Worm (Caenorhabditis elegans) whole organism, L4 larva: ENCODE data around the gene K01A2.10.

Source experiments
- D1046.2 ChIP-seq: fragments of 200-800 bp; sonication (Bioruptor generic); IDR thresholded peaks from 2 replicates; pipeline ENCODE4 v1.3.6; 2022; ENCODE audit warnings: missing genetic modification characterization, missing compliant biosample characterization
- F26F4.8 ChIP-seq: fragments of 200-800 bp; sonication (Bioruptor generic); conservative IDR thresholded peaks from 2 replicates; pipeline ENCODE4 v1.3.6; 2022; ENCODE audit warnings: missing genetic modification characterization, missing compliant biosample characterization
- F44E2.7 ChIP-seq: fragments of 200-800 bp; sonication (Bioruptor generic); IDR thresholded peaks from 2 replicates; pipeline ENCODE4 v2.1.2; 2022; ENCODE audit warnings: missing genetic modification characterization, missing compliant biosample characterization
- F49E8.2 ChIP-seq: sonication (generic microtip); optimal IDR thresholded peaks from 2 replicates; lab custom pipeline; 2016; ENCODE audit warnings: missing compliant biosample characterization, mild to moderate bottlenecking, missing genetic modification characterization, borderline replicate concordance
- T20F7.1 ChIP-seq: fragments of 200-800 bp; sonication (Bioruptor generic); optimal IDR thresholded peaks from 2 replicates; lab custom pipeline; 2018; ENCODE audit warnings: mild to moderate bottlenecking, missing genetic modification characterization, missing compliant biosample characterization
- T26A8.4 ChIP-seq: fragments of 200-800 bp; sonication (Bioruptor generic); IDR thresholded peaks from 2 replicates; pipeline ENCODE4 v1.3.6; 2022; ENCODE audit warnings: missing genetic modification characterization, missing compliant biosample characterization
- Y105C5A.15 ChIP-seq: fragments of 200-800 bp; sonication (Bioruptor generic); IDR thresholded peaks from 2 replicates; pipeline ENCODE4 v1.3.6; 2022; ENCODE audit warnings: missing genetic modification characterization, missing compliant biosample characterization
- Y5F2A.4 ChIP-seq: fragments of 200-800 bp; sonication (Bioruptor generic); optimal IDR thresholded peaks from 2 replicates; lab custom pipeline; 2018; ENCODE audit warnings: mild to moderate bottlenecking, missing genetic modification characterization, missing compliant biosample characterization
- ama-1 ChIP-seq: fragments of 150-350 bp; optimal IDR thresholded peaks from 2 replicates; lab custom pipeline; 2014; ENCODE audit warnings: inconsistent platforms, mixed read lengths
- ceh-28 ChIP-seq: fragments of 150-350 bp; optimal IDR thresholded peaks from 2 replicates; lab custom pipeline; 2014; ENCODE audit warnings: missing biosample characterization, missing genetic modification reagents, missing genetic modification characterization
- ceh-62 ChIP-seq: sonication (generic microtip); optimal IDR thresholded peaks from 2 replicates; lab custom pipeline; 2017; ENCODE audit warnings: missing biosample characterization, missing genetic modification characterization
- ceh-82 ChIP-seq: sonication (generic microtip); optimal IDR thresholded peaks from 2 replicates; lab custom pipeline; 2017; ENCODE audit warnings: missing biosample characterization, missing genetic modification characterization
- daf-16 ChIP-seq, 3 experiments: sonication (generic microtip); optimal IDR thresholded peaks; 2 replicates each; lab custom pipeline; 2016 to 2017; ENCODE audit warnings: missing genetic modification characterization in 3 of 3, missing genetic modification reagents in 3 of 3, mild to moderate bottlenecking in 2 of 3, missing compliant biosample characterization in 2 of 3, missing biosample characterization in 1 of 3, moderate library complexity in 1 of 3
- dmd-8 ChIP-seq: fragments of 200-800 bp; sonication (Bioruptor generic); IDR thresholded peaks from 2 replicates; pipeline ENCODE4 v1.3.6; 2022; ENCODE audit warnings: missing genetic modification characterization, missing compliant biosample characterization
- dpl-1 ChIP-seq: fragments of 150-350 bp; optimal IDR thresholded peaks from 2 replicates; lab custom pipeline; 2014; ENCODE audit warnings: missing biosample characterization, missing genetic modification reagents, missing genetic modification characterization
- gei-8 ChIP-seq: fragments of 200-800 bp; sonication (Bioruptor generic); optimal IDR thresholded peaks from 2 replicates; lab custom pipeline; 2018; ENCODE audit warnings: mild to moderate bottlenecking, missing genetic modification characterization, missing compliant biosample characterization
- hif-1 ChIP-seq, 2 experiments: sonication (generic microtip); optimal IDR thresholded peaks; 2 replicates each; lab custom pipeline; 2016 to 2017; ENCODE audit warnings: missing compliant biosample characterization in 2 of 2, missing genetic modification characterization in 2 of 2, missing genetic modification reagents in 2 of 2, missing genotype in 2 of 2, mild to moderate bottlenecking in 1 of 2
- lin-38 ChIP-seq: fragments of 200-800 bp; sonication (Bioruptor generic); IDR thresholded peaks from 2 replicates; pipeline ENCODE4 v1.3.6; 2022; ENCODE audit warnings: missing genetic modification reagents, missing genetic modification characterization, missing compliant biosample characterization
- lin-39 ChIP-seq: fragments of 150-350 bp; optimal IDR thresholded peaks from 2 replicates; lab custom pipeline; 2014; ENCODE audit warnings: missing biosample characterization, missing genetic modification reagents, missing genetic modification characterization
- lir-3 ChIP-seq: sonication (generic microtip); optimal IDR thresholded peaks from 2 replicates; lab custom pipeline; 2016; ENCODE audit warnings: mild to moderate bottlenecking, missing genetic modification characterization, missing compliant biosample characterization
- madf-9 ChIP-seq: fragments of 200-800 bp; sonication (Bioruptor generic); conservative IDR thresholded peaks from 2 replicates; pipeline ENCODE4 v1.3.6; 2022; ENCODE audit warnings: missing genetic modification reagents, missing genetic modification characterization, missing compliant biosample characterization
- mdl-1 ChIP-seq, 2 experiments: fragments of 150-350 bp in 1 of 2; sonication (generic microtip) in 1 of 2; optimal IDR thresholded peaks; 2 replicates each; lab custom pipeline; 2014 to 2017; ENCODE audit warnings: missing biosample characterization in 2 of 2, missing genetic modification characterization in 2 of 2
- mdt-29 ChIP-seq: fragments of 200-800 bp; sonication (Bioruptor generic); IDR thresholded peaks from 2 replicates; pipeline ENCODE4 v1.3.6; 2022; ENCODE audit warnings: missing genetic modification reagents, missing genetic modification characterization, missing compliant biosample characterization
- mep-1 ChIP-seq: fragments of 150-350 bp; sonication (generic microtip); optimal IDR thresholded peaks from 3 replicates; lab custom pipeline; 2014; ENCODE audit warnings: missing biosample characterization, missing genetic modification characterization
- mxl-3 ChIP-seq: fragments of 200-800 bp; sonication (Bioruptor generic); optimal IDR thresholded peaks from 2 replicates; lab custom pipeline; 2018; ENCODE audit warnings: mild to moderate bottlenecking, missing genetic modification characterization, missing compliant biosample characterization
- nhr-111 ChIP-seq: fragments of 200-800 bp; sonication (Bioruptor generic); optimal IDR thresholded peaks from 2 replicates; lab custom pipeline; 2018; ENCODE audit warnings: mild to moderate bottlenecking, missing genetic modification characterization, missing compliant biosample characterization
- nhr-237 ChIP-seq: sonication (generic microtip); optimal IDR thresholded peaks from 2 replicates; lab custom pipeline; 2017; ENCODE audit warnings: missing biosample characterization, missing genetic modification characterization
- nhr-42 ChIP-seq: fragments of 200-800 bp; sonication (Bioruptor generic); IDR thresholded peaks from 2 replicates; pipeline ENCODE4 v1.3.6; 2022; ENCODE audit warnings: missing genetic modification characterization, missing compliant biosample characterization
- nhr-6 ChIP-seq: fragments of 150-350 bp; optimal IDR thresholded peaks from 2 replicates; lab custom pipeline; 2014; ENCODE audit warnings: missing biosample characterization, missing genetic modification characterization
- nhr-76 ChIP-seq: fragments of 150-350 bp; optimal IDR thresholded peaks from 2 replicates; lab custom pipeline; 2014; ENCODE audit warnings: missing biosample characterization, missing genetic modification characterization
- rbr-2 ChIP-seq: sonication (generic microtip); optimal IDR thresholded peaks from 2 replicates; lab custom pipeline; 2016; ENCODE audit warnings: missing genotype, missing genetic modification characterization, missing compliant biosample characterization
- sdz-12 ChIP-seq: fragments of 200-800 bp; sonication (Bioruptor generic); optimal IDR thresholded peaks from 2 replicates; lab custom pipeline; 2018; ENCODE audit warnings: mild to moderate bottlenecking, missing genetic modification characterization, missing compliant biosample characterization
- skn-1 ChIP-seq: fragments of 150-350 bp; optimal IDR thresholded peaks from 2 replicates; lab custom pipeline; 2014; ENCODE audit warnings: missing biosample characterization, missing genetic modification characterization
- snpc-1.2 ChIP-seq: fragments of 200-800 bp; sonication (Bioruptor generic); IDR thresholded peaks from 2 replicates; pipeline ENCODE4 v1.3.6; 2022; ENCODE audit warnings: missing genetic modification reagents, missing genetic modification characterization, missing compliant biosample characterization
- snpc-4 ChIP-seq: fragments of 150-350 bp; optimal IDR thresholded peaks from 2 replicates; lab custom pipeline; 2014; ENCODE audit warnings: missing biosample characterization, missing genetic modification characterization
- spr-1 ChIP-seq: sonication (generic microtip); optimal IDR thresholded peaks from 2 replicates; lab custom pipeline; 2016; ENCODE audit warnings: mild to moderate bottlenecking, missing genetic modification characterization, missing compliant biosample characterization
- tag-97 ChIP-seq: fragments of 200-800 bp; sonication (Bioruptor generic); IDR thresholded peaks from 2 replicates; pipeline ENCODE4 v1.3.6; 2022; ENCODE audit warnings: missing genetic modification characterization, missing compliant biosample characterization
- tra-1 ChIP-seq: fragments of 200-800 bp; sonication (Bioruptor generic); IDR thresholded peaks from 2 replicates; pipeline ENCODE4 v1.3.6; 2022; ENCODE audit warnings: missing genetic modification reagents, missing genetic modification characterization, missing compliant biosample characterization
- zag-1 ChIP-seq: fragments of 150-350 bp; optimal IDR thresholded peaks from 2 replicates; lab custom pipeline; 2014; ENCODE audit warnings: missing biosample characterization, missing genetic modification characterization
- zfp-2 ChIP-seq: sonication (generic microtip); optimal IDR thresholded peaks from 2 replicates; lab custom pipeline; 2016; ENCODE audit warnings: mild to moderate bottlenecking, missing genetic modification characterization, missing compliant biosample characterization
- ztf-11 ChIP-seq: fragments of 150-350 bp; optimal IDR thresholded peaks from 2 replicates; lab custom pipeline; 2014; ENCODE audit warnings: missing biosample characterization, missing genetic modification characterization

The K01A2.10 gene

ce11 chrII:294606-295005 is 28.3 kb downstream of the K01A2.10 start, which contains the start of gene B0432.11:
Gene B0432.11, minus strand, starts transcription at chrII:294706.
- TF ChIP-seq dmd-8 (GFP tag; lab: Robert Waterston, UW) (no peak), Y105C5A.15 (GFP tag; lab: Robert Waterston, UW) (no peak), nhr-237 (tag; lab: Kevin White, UChicago) (no peak), ztf-11 (no peak), zfp-2 (tag; lab: Kevin White, UChicago) (no peak), mdl-1 (tag; optimal IDR thresholded peaks at IDR 0.05; lab: Kevin White, UChicago) (no peak), lin-39 (tag; lab: Kevin White, UChicago) (no peak), nhr-42 (GFP tag; lab: Robert Waterston, UW) (no peak), D1046.2 (no peak), lin-38 (no peak), tra-1 (GFP tag; lab: Robert Waterston, UW) (no peak), lir-3 (no peak), zag-1 (tag; lab: Kevin White, UChicago) (no peak)

- TF ChIP-seq tra-1 (GFP tag; lab: Robert Waterston, UW) (no peak), spr-1 (no peak), mxl-3 (GFP tag; lab: Kevin White, UChicago) (no peak), ceh-28 (tag; lab: Kevin White, UChicago) (no peak), madf-9 (GFP tag; lab: Robert Waterston, UW) (no peak)
- TF ChIP-seq, all 104 proteins: peak for 0
Observed at ce11 chrII:290282-290681, 32.6 kb downstream of the K01A2.10 start, which contains the start of gene djr-1.1. Gene djr-1.1, plus strand, starts transcription at chrII:290582.

DNA sequence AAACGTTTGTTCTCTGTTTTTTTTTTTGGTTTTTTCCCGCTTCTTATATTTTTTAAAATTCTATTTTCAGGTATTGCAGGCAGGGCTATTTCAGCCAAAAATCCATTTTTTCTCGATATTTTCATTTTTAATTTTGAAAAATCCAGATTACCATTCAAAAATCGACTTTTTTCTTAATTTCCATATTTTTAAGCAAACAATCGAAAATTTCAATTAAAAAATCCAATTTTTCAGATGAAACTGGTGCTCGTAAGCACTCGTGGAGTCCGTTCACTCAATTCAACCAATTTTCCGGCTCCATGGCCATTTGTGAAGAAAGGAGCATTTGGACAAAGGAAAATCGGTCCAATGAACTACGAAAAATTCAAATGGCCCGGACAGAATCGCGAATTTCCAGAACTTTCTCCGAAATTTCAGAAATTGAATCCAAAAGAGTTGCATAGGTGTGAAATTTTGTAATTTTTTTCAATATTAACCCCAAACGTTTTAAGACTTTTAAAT is 34.1 kb downstream of the K01A2.10 start, which contains the start of gene mrpl-41:
Gene mrpl-41, plus strand, starts transcription at position 235 of the 501 bp plus-strand sequence.
- no peak for TF ChIP-seq daf-16 (GFP tag; optimal IDR thresholded peaks at IDR 0.05; lab: Kevin White, UChicago)
- no peak for TF ChIP-seq daf-16 (tag; optimal IDR thresholded peaks at IDR 0.05; lab: Kevin White, UChicago)
- TF ChIP-seq D1046.2, result no peak
- no peak for TF ChIP-seq nhr-6 (tag; lab: Kevin White, UChicago)
- no peak for TF ChIP-seq mep-1 (tag; lab: Kevin White, UChicago)
- TF ChIP-seq mdt-29 (GFP tag; lab: Robert Waterston, UW), result no peak
- TF ChIP-seq gei-8 (GFP tag; lab: Kevin White, UChicago), result no peak
- TF ChIP-seq spr-1, result no peak
- no peak for TF ChIP-seq rbr-2 (tag; lab: Kevin White, UChicago)
- peak; percentile 61; the same call in 1 of the 2 replicates for TF ChIP-seq nhr-42 (GFP tag; lab: Robert Waterston, UW)
- TF ChIP-seq Y5F2A.4 (GFP tag; lab: Kevin White, UChicago), result no peak
- TF ChIP-seq nhr-111 (GFP tag; lab: Kevin White, UChicago), result no peak
- TF ChIP-seq F49E8.2 (tag; lab: Kevin White, UChicago), result no peak
- no peak for TF ChIP-seq T20F7.1 (GFP tag; lab: Kevin White, UChicago)
- no peak for TF ChIP-seq F26F4.8
- TF ChIP-seq T26A8.4 (GFP tag; lab: Robert Waterston, UW), result peak; percentile 46; the same call in 1 of the 2 replicates
- TF ChIP-seq F44E2.7 (GFP tag; lab: Robert Waterston, UW), result no peak
- no peak for TF ChIP-seq skn-1 (tag; lab: Kevin White, UChicago)
- TF ChIP-seq sdz-12, result peak; percentile 23
- no peak for TF ChIP-seq snpc-4 (tag; lab: Kevin White, UChicago)
- TF ChIP-seq ama-1 (lab: Kevin White, UChicago), result no peak
- no peak for TF ChIP-seq tag-97 (GFP tag; lab: Robert Waterston, UW)
- no peak for TF ChIP-seq ceh-82 (tag; lab: Kevin White, UChicago)
- no peak for TF ChIP-seq dpl-1
- TF ChIP-seq nhr-76 (tag; lab: Kevin White, UChicago), result no peak
- no peak for TF ChIP-seq hif-1 (tag; optimal IDR thresholded peaks at IDR 0.05; lab: Kevin White, UChicago)
- TF ChIP-seq snpc-1.2, result 0 out of 2 replicates have a peak, but pooled peaks have one; percentile 14
- no peak for TF ChIP-seq ceh-62
